Worm (Caenorhabditis elegans): ENCODE results near the gene C55A1.7.

DNA sequence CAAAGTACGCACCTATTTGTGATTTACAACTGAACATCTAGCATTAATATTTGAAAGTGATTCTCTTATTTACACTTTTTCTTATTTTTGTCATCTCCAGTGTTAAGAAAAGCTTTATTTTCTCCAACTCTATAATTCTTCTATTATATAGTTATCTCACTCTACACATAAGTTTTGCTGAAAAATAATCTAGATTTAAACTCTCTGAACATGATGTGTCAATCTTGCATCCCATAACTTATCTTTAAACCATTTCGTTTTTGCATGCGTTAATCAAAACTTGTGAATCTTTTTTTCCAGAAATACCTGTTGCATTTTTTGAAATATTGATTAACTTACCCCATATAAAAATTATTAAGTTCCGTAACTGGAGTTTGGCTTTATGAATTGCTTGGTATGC lies 42.5 kb upstream of the C55A1.7 start, which contains the start of gene nhr-268:
- TF ChIP-seq ets-4 (tag; optimal IDR thresholded peaks at IDR 0.05), result no peak
- TF ChIP-seq unc-55 (GFP tag; optimal IDR thresholded peaks at IDR 0.05), result no peak
- no peak for TF ChIP-seq madf-2 (tag; optimal IDR thresholded peaks at IDR 0.05)
- TF ChIP-seq elt-4 (tag; optimal IDR thresholded peaks at IDR 0.05), result no peak
- no peak for TF ChIP-seq ama-1 (optimal IDR thresholded peaks at IDR 0.05)
- no peak for TF ChIP-seq ceh-30 (tag; optimal IDR thresholded peaks at IDR 0.05)
- TF ChIP-seq rnt-1 (tag; optimal IDR thresholded peaks at IDR 0.05), result no peak
- TF ChIP-seq nhr-232 (tag; optimal IDR thresholded peaks at IDR 0.05), result no peak
- TF ChIP-seq pha-4 (tag; optimal IDR thresholded peaks at IDR 0.05), result no peak
- TF ChIP-seq hlh-15 (tag; optimal IDR thresholded peaks at IDR 0.05), result no peak

Measured in whole organism, late embryonic.